Worm (Caenorhabditis elegans): ENCODE measurements around the gene sri-48.
"Not testable (repeated sequence)": the region's sequence is repeated elsewhere in the genome, so short reads cannot be mapped to it uniquely, and the experiment has no call there.

Gene sri-48

ce11 chrII:3221730-3222129 is 20.6 kb upstream of the sri-48 start, which contains the start of gene ZC239.14:
TSS of gene ZC239.14 (minus strand) at chrII:3222034.
- TF ChIP-seq unc-62 (GFP tag; optimal IDR thresholded peaks at IDR 0.05), result no peak

DNA sequence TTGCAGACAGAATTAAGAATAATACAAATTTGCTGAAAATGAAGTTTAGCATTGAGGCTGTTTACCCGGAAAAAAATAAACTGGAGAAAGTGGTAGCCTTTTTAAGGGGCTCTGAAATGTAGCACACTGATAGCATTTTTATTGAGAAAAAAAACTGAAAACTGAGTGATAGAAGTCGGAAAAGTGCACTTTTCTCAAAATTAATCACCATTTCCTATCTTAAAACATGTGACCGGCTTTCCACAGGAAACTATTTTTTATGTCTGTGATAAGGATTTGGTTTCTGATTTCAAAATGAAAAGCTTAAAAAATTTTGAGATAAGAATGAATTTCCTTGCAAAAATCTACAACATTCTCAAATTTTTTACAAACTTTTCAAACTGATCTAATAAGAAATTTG is 19.6 kb upstream of the sri-48 start, which contains the start of gene ZC239.22:
Gene ZC239.22 (minus strand): TSS at position 101 of the 400 bp plus-strand sequence.
- TF ChIP-seq unc-62 (GFP tag; optimal IDR thresholded peaks at IDR 0.05), result no peak

ce11 chrII:3215762-3216161 is 14.6 kb upstream of the sri-48 start, which contains the start of gene ZC239.3:
TSS of gene ZC239.3 (plus strand) at chrII:3216062.
- not testable (repeated sequence) for TF ChIP-seq unc-62 (GFP tag; optimal IDR thresholded peaks at IDR 0.05)

DNA sequence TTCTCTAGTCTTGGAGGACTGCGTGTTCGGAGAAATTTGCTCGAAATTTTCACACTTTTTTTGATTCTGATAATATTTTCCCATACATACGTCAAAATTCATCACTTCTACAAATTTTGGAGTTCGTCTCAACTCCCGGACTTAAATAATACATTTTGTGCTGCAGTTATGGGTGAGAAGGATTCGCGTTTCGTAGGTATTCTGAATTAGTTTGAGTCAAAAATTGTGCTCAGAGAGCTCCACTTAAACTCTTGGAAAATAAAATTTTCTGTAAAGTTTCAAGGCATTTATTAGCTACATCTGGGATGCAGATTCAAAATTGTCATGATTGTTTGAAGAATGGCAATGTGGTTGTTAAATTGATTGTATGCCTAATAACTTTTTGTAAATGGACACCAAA is 12.8 kb upstream of the sri-48 start, which contains the start of gene ZC239.4:
Gene ZC239.4 (plus strand): TSS at position 301 of the 400 bp plus-strand sequence.
- no peak for TF ChIP-seq unc-62 (GFP tag; optimal IDR thresholded peaks at IDR 0.05)

ce11 chrII:3210365-3210764 is 9.2 kb upstream of the sri-48 start, which contains the start of gene ZC239.5:
TSS of gene ZC239.5 (plus strand) at chrII:3210665.
- TF ChIP-seq unc-62 (GFP tag; optimal IDR thresholded peaks at IDR 0.05), result no peak

- TF ChIP-seq unc-62 (GFP tag; optimal IDR thresholded peaks at IDR 0.05), result no peak
These were observed 8.1 kb upstream of the sri-48 start, which contains the start of gene ZC239.6 for ce11 chrII:3209251-3209650. TSS of gene ZC239.6 (plus strand) at chrII:3209631.

DNA sequence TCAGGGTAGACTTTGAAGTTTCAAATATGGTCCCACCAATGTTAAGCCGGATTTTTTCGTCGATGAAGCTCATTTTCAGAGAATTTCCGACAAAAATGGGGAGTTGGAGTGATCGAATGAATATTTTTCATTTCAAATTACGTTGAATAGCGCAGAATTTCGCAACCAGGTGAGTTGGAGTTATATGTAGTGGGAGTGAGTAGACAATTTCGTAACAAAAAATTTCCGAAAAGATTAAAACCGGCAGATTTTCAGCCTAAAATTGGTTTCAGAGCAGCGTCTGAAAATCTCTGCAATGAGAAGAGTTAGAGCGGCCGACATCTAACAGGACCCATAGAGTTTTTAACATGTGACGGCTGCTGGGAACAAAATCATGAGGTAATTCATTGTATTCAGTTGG is 7.5 kb upstream of the sri-48 start, which contains the start of gene sdz-35:
Gene sdz-35 (minus strand): TSS at position 101 of the 400 bp plus-strand sequence.
- TF ChIP-seq unc-62 (GFP tag; optimal IDR thresholded peaks at IDR 0.05), result no peak

- no peak for TF ChIP-seq unc-62 (GFP tag; optimal IDR thresholded peaks at IDR 0.05)
These were observed 5.4 kb upstream of the sri-48 start, which contains the start of the genes ZC239.20 and ZC239.21 for ce11 chrII:3206423-3206989. TSS of gene ZC239.20 (minus strand) at chrII:3206523. TSS of gene ZC239.21 (plus strand) at chrII:3206939.

DNA sequence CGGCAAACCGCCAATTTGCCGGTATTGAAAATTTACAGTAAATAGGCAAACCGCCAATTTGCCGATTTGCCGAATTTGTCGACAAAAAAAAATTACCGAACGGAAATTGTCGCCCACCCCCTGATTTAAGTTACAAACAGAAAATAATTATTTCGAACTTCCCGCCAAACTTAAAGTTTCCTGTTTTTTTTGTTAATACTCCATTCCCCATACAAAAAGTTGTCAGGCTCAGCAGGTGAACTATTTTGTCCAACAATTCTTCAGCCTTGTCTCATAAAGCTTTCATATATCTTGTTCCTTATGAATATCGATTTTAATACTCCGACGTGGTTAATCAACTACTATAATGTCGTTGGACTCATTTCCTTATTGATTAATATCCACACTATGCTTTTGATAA is 2.3 kb upstream of the sri-48 start, which contains the start of gene sri-50:
Gene sri-50 (plus strand): TSS at position 301 of the 400 bp plus-strand sequence.
- no peak for TF ChIP-seq unc-62 (GFP tag; optimal IDR thresholded peaks at IDR 0.05)

ce11 chrII:3202519-3202918 is 1.4 kb upstream of the sri-48 start, which contains the start of gene sri-53:
TSS of gene sri-53 (minus strand) at chrII:3202619.
- no peak for TF ChIP-seq unc-62 (GFP tag; optimal IDR thresholded peaks at IDR 0.05)

ce11 chrII:3198998-3199397 is 2.1 kb downstream of the sri-48 start, which contains the start of gene sri-51:
TSS of gene sri-51 (minus strand) at chrII:3199098.
- no peak for TF ChIP-seq unc-62 (GFP tag; optimal IDR thresholded peaks at IDR 0.05)

- TF ChIP-seq unc-62 (GFP tag; optimal IDR thresholded peaks at IDR 0.05), result no peak
These were observed 4.2 kb downstream of the sri-48 start, which contains the start of gene gcy-15 for ce11 chrII:3196966-3197365. TSS of gene gcy-15 (minus strand) at chrII:3197066.

DNA sequence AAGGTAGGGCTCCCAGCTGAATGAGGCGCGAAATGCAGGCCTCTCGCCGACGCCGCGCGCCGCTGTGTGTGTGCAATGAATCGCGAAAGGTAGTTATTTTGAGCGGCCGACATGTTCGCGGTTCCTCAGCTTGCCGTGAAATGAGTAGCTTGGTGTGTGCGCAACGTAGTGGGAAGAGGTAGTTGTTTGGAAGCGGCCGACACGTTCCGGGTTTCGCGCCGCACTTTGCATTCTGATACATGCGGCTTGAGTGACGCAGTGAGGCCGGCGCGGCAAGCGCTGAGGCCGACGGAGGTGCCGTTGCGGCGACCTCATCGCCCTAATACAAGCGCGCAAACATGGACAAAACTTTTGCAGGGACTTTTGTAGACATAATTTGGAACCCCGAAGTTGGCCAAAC is 5.4 kb downstream of the sri-48 start:
- TF ChIP-seq unc-62 (GFP tag; optimal IDR thresholded peaks at IDR 0.05), result no peak

DNA sequence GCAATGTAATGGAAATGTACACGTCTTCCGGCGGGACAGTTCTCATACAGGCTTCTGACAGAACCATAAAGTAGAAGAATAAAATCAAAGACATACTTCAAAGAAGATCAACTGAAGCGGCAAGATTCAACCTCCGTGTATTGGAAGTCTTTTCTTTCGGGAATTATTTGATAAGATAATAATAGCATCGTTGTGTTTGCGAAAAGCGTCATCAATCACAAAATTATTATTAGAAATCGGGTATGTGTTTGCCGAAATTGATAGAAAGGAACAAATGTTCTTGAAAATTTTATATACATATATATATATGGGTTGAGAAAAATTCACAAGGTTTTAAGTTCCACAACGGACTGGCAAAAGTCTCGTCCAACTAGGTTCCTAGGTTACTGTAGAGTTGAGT is 9.6 kb downstream of the sri-48 start, which contains the start of gene Y27F2A.9:
Gene Y27F2A.9 (minus strand): TSS at position 101 of the 400 bp plus-strand sequence.
- not testable (repeated sequence) for TF ChIP-seq unc-62 (GFP tag; optimal IDR thresholded peaks at IDR 0.05)

- not testable (repeated sequence) for TF ChIP-seq unc-62 (GFP tag; optimal IDR thresholded peaks at IDR 0.05)
These were observed 12.1 kb downstream of the sri-48 start, which contains the start of gene Y27F2A.11 for ce11 chrII:3189038-3189437. TSS of gene Y27F2A.11 (plus strand) at chrII:3189338.

DNA sequence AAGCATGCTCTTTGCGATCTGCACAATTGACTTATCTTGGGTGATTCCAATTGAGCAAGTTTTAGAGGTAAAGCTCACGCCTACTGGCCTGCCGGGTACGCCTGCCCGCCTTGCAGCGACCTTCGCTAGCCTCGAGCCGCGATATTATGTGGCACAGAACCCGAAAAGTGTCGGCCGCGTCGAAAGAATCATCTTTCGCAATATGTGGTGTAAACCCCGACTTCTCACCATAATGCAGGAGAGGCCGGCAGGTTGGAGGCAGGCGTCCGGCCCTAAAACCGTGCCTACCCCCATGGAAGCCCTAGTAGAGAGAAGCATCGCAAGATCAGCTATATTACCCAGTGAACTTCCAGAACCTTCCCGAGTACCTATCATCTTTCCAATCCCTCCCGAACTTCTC is 15.3 kb downstream of the sri-48 start:
- TF ChIP-seq unc-62 (GFP tag; optimal IDR thresholded peaks at IDR 0.05), result no peak

- not testable (repeated sequence) for TF ChIP-seq unc-62 (GFP tag; optimal IDR thresholded peaks at IDR 0.05)
These were observed 16.3 kb downstream of the sri-48 start, which contains the start of gene sri-78 for ce11 chrII:3184858-3185257. TSS of gene sri-78 (plus strand) at chrII:3185158.

All from whole organism, dauer.